Worm (Caenorhabditis elegans): ENCODE results near the gene immt-2.

Gene immt-2

DNA sequence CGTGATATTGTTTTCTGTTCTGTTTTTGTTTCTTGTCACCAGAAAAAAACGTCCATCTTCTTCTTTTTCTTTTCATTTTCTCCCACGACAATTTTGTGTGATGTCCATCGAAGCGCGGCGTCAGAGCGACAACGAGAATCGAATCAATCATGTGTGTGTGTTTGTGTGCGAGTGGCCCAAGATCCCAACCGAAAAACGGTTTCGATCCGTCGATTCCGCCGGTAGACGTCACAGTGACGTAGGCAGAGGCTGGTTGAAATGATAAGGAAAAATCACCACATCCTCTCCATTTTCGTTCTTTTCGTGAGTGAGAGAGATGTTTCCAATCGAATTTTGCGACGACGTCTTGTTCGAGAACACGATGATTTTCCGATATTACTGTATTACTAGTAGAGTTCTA, 8.5 kb upstream of the immt-2 start:
- TF ChIP-seq syd-9 (tag; optimal IDR thresholded peaks at IDR 0.05) (no peak), ama-1 (optimal IDR thresholded peaks at IDR 0.05) (no peak), pag-3 (tag; optimal IDR thresholded peaks at IDR 0.05; ENCODE audit: borderline replicate concordance) (no peak), F13H6.1 (tag; optimal IDR thresholded peaks at IDR 0.05) (no peak), gmeb-2 (tag; optimal IDR thresholded peaks at IDR 0.05) (no peak), hlh-30 (tag; optimal IDR thresholded peaks at IDR 0.05; ENCODE audit: insufficient read depth) (no peak), che-1 (tag; optimal IDR thresholded peaks at IDR 0.05) (no peak), hlh-15 (tag; optimal IDR thresholded peaks at IDR 0.05) (no peak), dve-1 (tag; optimal IDR thresholded peaks at IDR 0.05) (no peak), unc-3 (GFP tag; conservative IDR thresholded peaks at IDR 0.05) (no peak), unc-3 (tag; optimal IDR thresholded peaks at IDR 0.05) (no peak), pros-1 (tag; optimal IDR thresholded peaks at IDR 0.05) (no peak), ceh-31 (tag; optimal IDR thresholded peaks at IDR 0.05) (no peak), lim-6 (tag; optimal IDR thresholded peaks at IDR 0.05) (no peak), zip-5 (tag; optimal IDR thresholded peaks at IDR 0.05) (no peak), K09A11.1 (tag; optimal IDR thresholded peaks at IDR 0.05; ENCODE audit: insufficient read depth) (no peak), pat-9 (tag; optimal IDR thresholded peaks at IDR 0.05) (no peak)

DNA sequence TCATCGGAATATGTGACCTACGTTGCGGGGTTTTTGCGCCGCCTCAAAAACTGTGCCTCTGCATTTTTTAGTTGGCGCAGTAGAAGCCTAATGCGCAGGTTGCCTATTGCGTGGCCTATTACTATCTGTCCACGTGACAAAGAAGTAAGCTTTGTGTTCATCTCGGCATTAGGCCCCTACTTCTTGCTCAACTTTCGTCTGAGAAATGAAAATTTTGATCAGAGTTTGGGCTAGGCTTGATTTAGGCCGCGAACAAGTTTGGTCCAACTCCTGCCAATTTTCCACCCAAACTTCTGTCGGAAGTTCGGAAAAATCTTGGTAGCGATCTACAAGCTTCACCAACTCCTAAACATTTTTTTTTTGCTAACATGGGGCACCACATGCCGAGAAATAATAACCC, 7.1 kb upstream of the immt-2 start:
- TF ChIP-seq ceh-14 (tag; optimal IDR thresholded peaks at IDR 0.05) (no peak), pha-4 (tag; optimal IDR thresholded peaks at IDR 0.05) (no peak), F13H6.1 (tag; optimal IDR thresholded peaks at IDR 0.05) (no peak), ceh-19 (GFP tag; optimal IDR thresholded peaks at IDR 0.05) (no peak), tbx-2 (tag; optimal IDR thresholded peaks at IDR 0.05) (no peak), pha-2 (tag; optimal IDR thresholded peaks at IDR 0.05) (no peak)

ce11 chrV:16784806-16785205, 4.3 kb upstream of the immt-2 start:
- TF ChIP-seq che-1 (tag; optimal IDR thresholded peaks at IDR 0.05) = no peak

ce11 chrV:16786012-16786411, 3.1 kb upstream of the immt-2 start:
- TF ChIP-seq rnt-1 (tag; optimal IDR thresholded peaks at IDR 0.05) = no peak
- no peak for TF ChIP-seq lim-6 (tag; optimal IDR thresholded peaks at IDR 0.05)
- TF ChIP-seq hlh-6 (tag; optimal IDR thresholded peaks at IDR 0.05) = no peak
- TF ChIP-seq pqm-1 (tag; optimal IDR thresholded peaks at IDR 0.05) = no peak
- no peak for TF ChIP-seq fax-1 (tag; optimal IDR thresholded peaks at IDR 0.05)
- no peak for TF ChIP-seq syd-9 (tag; optimal IDR thresholded peaks at IDR 0.05)

ce11 chrV:16792717-16793116, 3.6 kb downstream of the immt-2 start:
- TF ChIP-seq ceh-34 (tag; optimal IDR thresholded peaks at IDR 0.05) (no peak), ceh-9 (tag; optimal IDR thresholded peaks at IDR 0.05) (no peak), odd-2 (tag; optimal IDR thresholded peaks at IDR 0.05) (no peak), nhr-11 (tag; optimal IDR thresholded peaks at IDR 0.05) (no peak), npax-4 (tag; optimal IDR thresholded peaks at IDR 0.05) (no peak), ceh-48 (tag; optimal IDR thresholded peaks at IDR 0.05) (no peak), sox-4 (tag; optimal IDR thresholded peaks at IDR 0.05) (no peak), eyg-1 (tag; optimal IDR thresholded peaks at IDR 0.05) (no peak)

DNA sequence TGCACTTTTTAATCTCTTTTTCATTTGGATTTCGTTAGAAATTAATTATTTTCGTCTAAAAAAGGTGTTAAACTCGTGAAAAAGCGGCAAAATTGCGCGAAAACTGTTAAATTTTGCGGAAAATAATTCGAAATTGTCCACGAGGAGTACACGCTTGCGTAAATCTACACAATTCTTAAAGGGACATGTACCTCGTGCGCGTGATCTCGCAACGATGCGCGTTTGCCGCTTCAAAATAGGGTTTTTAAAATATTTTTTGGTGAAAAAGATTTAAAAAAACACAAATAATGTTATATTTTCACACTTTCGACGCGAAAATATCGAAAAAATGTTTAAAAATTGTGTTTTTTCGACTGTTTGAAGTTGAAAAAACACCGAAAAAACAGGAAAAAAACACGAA, 4.2 kb downstream of the immt-2 start:
- no peak for TF ChIP-seq ceh-30 (tag; optimal IDR thresholded peaks at IDR 0.05)
- TF ChIP-seq ceh-24 (tag; optimal IDR thresholded peaks at IDR 0.05) = no peak
- TF ChIP-seq madf-2 (tag; optimal IDR thresholded peaks at IDR 0.05) = no peak
- no peak for TF ChIP-seq ceh-45 (GFP tag; IDR thresholded peaks at IDR 0.05)
- no peak for TF ChIP-seq nhr-11 (tag; optimal IDR thresholded peaks at IDR 0.05)
- TF ChIP-seq fkh-6 (tag; optimal IDR thresholded peaks at IDR 0.05) = no peak
- no peak for TF ChIP-seq unc-42 (tag; optimal IDR thresholded peaks at IDR 0.05)
- TF ChIP-seq dmd-4 (tag; optimal IDR thresholded peaks at IDR 0.05; ENCODE audit: borderline replicate concordance) = no peak
- TF ChIP-seq pros-1 (tag; optimal IDR thresholded peaks at IDR 0.05) = no peak
- TF ChIP-seq ceh-2 (tag; optimal IDR thresholded peaks at IDR 0.05) = no peak
- no peak for TF ChIP-seq C08G9.2 (tag; optimal IDR thresholded peaks at IDR 0.05)
- TF ChIP-seq ceh-34 (tag; optimal IDR thresholded peaks at IDR 0.05) = no peak
- TF ChIP-seq hlh-8 (tag; optimal IDR thresholded peaks at IDR 0.05) = no peak
- no peak for TF ChIP-seq sox-4 (tag; optimal IDR thresholded peaks at IDR 0.05)

All from whole organism, late embryonic.